Worm (Caenorhabditis elegans): ENCODE data around the gene prx-1.

The prx-1 gene

ce11 chrX:14313627-14314026 is at the start of gene prx-1:
Gene prx-1 (plus strand): TSS chrX:14313927.
- TF ChIP-seq ets-7 (tag; optimal IDR thresholded peaks at IDR 0.05) = no peak
- no peak for TF ChIP-seq scrt-1 (GFP tag; IDR thresholded peaks at IDR 0.05)
- no peak for TF ChIP-seq ceh-36 (tag; optimal IDR thresholded peaks at IDR 0.05)
- no peak for TF ChIP-seq hnd-1 (tag; optimal IDR thresholded peaks at IDR 0.05)

DNA sequence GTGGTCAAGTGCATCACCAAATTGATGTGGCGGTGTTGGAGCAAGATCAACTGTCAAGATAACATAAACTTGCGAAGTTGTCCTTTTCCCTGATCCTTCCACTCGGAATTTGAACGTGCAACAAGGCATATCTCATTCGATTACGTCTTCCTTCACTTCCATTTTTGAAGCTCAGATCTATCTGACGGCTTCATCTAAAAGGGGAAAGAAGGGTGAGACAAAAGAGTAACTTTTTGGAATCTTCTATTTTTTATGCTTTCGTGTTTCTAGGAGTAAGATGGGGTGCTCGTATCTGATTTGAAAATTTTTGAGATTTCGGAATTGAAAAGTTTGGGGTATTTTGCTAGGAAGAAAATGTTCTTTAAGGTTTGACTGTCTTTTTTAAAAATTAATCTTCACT is 46.6 kb upstream of the prx-1 start:
- TF ChIP-seq ceh-36 (tag; optimal IDR thresholded peaks at IDR 0.05) (no peak), ets-7 (tag; optimal IDR thresholded peaks at IDR 0.05) (no peak), hmg-4 (GFP tag; optimal IDR thresholded peaks at IDR 0.05) (no peak), F13C5.2 (tag; optimal IDR thresholded peaks at IDR 0.05) (no peak), tra-4 (tag; optimal IDR thresholded peaks at IDR 0.05) (no peak), tbx-37 (GFP tag; conservative IDR thresholded peaks at IDR 0.05) (no peak), aly-1 (tag; optimal IDR thresholded peaks at IDR 0.05) (no peak), sea-1 (GFP tag; conservative IDR thresholded peaks at IDR 0.05) (no peak), flt-1 (GFP tag; IDR thresholded peaks at IDR 0.05) (no peak), tbx-11 (GFP tag; IDR thresholded peaks at IDR 0.05) (no peak), pes-1 (GFP tag; IDR thresholded peaks at IDR 0.05) (no peak), scrt-1 (GFP tag; IDR thresholded peaks at IDR 0.05) (no peak), ceh-13 (GFP tag; optimal IDR thresholded peaks at IDR 0.05) (no peak), hnd-1 (tag; optimal IDR thresholded peaks at IDR 0.05) (no peak)

- TF ChIP-seq sea-1 (GFP tag; conservative IDR thresholded peaks at IDR 0.05) (no peak), flt-1 (GFP tag; IDR thresholded peaks at IDR 0.05) (no peak), scrt-1 (GFP tag; IDR thresholded peaks at IDR 0.05) (no peak), B0310.2 (tag; optimal IDR thresholded peaks at IDR 0.05) (no peak), ama-1 (optimal IDR thresholded peaks at IDR 0.05) (no peak), F13C5.2 (tag; optimal IDR thresholded peaks at IDR 0.05) (no peak), hmg-4 (GFP tag; optimal IDR thresholded peaks at IDR 0.05) (no peak), ceh-13 (GFP tag; optimal IDR thresholded peaks at IDR 0.05) (no peak), ets-7 (tag; optimal IDR thresholded peaks at IDR 0.05) (no peak), hmbx-1 (tag; optimal IDR thresholded peaks at IDR 0.05) (no peak), tra-4 (tag; optimal IDR thresholded peaks at IDR 0.05) (no peak), tbx-11 (GFP tag; IDR thresholded peaks at IDR 0.05) (no peak), ceh-36 (tag; optimal IDR thresholded peaks at IDR 0.05) (no peak), pes-1 (GFP tag; IDR thresholded peaks at IDR 0.05) (no peak), tbx-37 (GFP tag; conservative IDR thresholded peaks at IDR 0.05) (no peak), aly-1 (tag; optimal IDR thresholded peaks at IDR 0.05) (no peak), hnd-1 (tag; optimal IDR thresholded peaks at IDR 0.05) (no peak)
Observed at ce11 chrX:14267781-14268180, 45.9 kb upstream of the prx-1 start, which contains the start of gene del-1. Gene del-1 (plus strand): TSS chrX:14268081.

DNA sequence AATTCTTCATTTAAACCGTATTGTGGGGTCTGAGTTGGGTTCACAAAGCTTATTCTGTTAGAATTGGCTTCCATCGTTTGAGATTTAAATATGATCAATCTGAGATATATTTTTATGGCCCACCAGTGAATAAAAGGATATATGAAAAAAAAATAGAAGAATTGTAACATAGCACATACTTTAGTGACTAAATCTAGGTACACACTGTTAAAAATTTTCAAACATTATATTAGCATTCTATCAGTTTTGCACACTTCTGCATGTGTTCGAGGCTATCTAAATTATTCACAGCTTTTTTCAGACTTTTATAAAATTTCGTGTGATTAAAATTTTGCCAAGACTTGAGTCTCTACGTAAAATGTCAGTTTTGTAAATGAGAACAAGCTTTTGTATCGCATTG is 32.2 kb upstream of the prx-1 start, which contains the start of gene E02H4.2:
Gene E02H4.2, minus strand, starts transcription at position 101 of the 400 bp plus-strand sequence.
- TF ChIP-seq ama-1 (optimal IDR thresholded peaks at IDR 0.05) = no peak

ce11 chrX:14287888-14288287 is 25.8 kb upstream of the prx-1 start:
- no peak for TF ChIP-seq hnd-1 (tag; optimal IDR thresholded peaks at IDR 0.05)
- no peak for TF ChIP-seq hmbx-1 (tag; optimal IDR thresholded peaks at IDR 0.05)
- TF ChIP-seq tra-4 (tag; optimal IDR thresholded peaks at IDR 0.05) = no peak
- TF ChIP-seq flt-1 (GFP tag; IDR thresholded peaks at IDR 0.05) = no peak
- TF ChIP-seq B0310.2 (tag; optimal IDR thresholded peaks at IDR 0.05) = no peak
- no peak for TF ChIP-seq scrt-1 (GFP tag; IDR thresholded peaks at IDR 0.05)
- TF ChIP-seq tbx-11 (GFP tag; IDR thresholded peaks at IDR 0.05) = no peak
- no peak for TF ChIP-seq ets-7 (tag; optimal IDR thresholded peaks at IDR 0.05)
- no peak for TF ChIP-seq ama-1 (optimal IDR thresholded peaks at IDR 0.05)
- no peak for TF ChIP-seq ceh-36 (tag; optimal IDR thresholded peaks at IDR 0.05)
- TF ChIP-seq sea-1 (GFP tag; conservative IDR thresholded peaks at IDR 0.05) = no peak
- no peak for TF ChIP-seq ceh-13 (GFP tag; optimal IDR thresholded peaks at IDR 0.05)
- TF ChIP-seq F13C5.2 (tag; optimal IDR thresholded peaks at IDR 0.05) = no peak
- TF ChIP-seq aly-1 (tag; optimal IDR thresholded peaks at IDR 0.05) = no peak
- TF ChIP-seq tbx-37 (GFP tag; conservative IDR thresholded peaks at IDR 0.05) = no peak
- no peak for TF ChIP-seq hmg-4 (GFP tag; optimal IDR thresholded peaks at IDR 0.05)

DNA sequence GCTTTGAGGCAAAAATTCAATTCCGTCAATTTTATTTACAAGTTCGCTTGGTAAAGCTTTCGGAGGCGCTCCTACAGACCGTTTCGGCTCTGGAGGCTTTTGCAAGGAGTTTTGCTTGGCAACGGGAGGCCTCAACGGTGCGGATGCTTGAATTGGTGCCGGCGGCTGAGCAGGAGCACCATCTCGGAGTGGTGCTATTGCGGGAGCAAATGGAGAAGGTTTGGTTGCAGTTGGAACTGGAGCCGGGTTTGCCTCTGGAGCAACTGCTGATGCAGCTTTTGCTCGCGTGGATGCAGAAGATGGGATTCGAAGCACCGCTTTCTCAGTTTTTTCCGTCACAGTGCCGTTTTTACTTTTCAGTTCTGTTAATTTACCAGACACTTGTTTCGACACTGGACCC is 23.7 kb upstream of the prx-1 start:
- TF ChIP-seq tbx-37 (GFP tag; conservative IDR thresholded peaks at IDR 0.05) = no peak

- TF ChIP-seq ceh-13 (GFP tag; optimal IDR thresholded peaks at IDR 0.05) (no peak), pes-1 (GFP tag; IDR thresholded peaks at IDR 0.05) (no peak), tbx-11 (GFP tag; IDR thresholded peaks at IDR 0.05) (no peak), sea-1 (GFP tag; conservative IDR thresholded peaks at IDR 0.05) (no peak), ets-7 (tag; optimal IDR thresholded peaks at IDR 0.05) (no peak), flt-1 (GFP tag; IDR thresholded peaks at IDR 0.05) (no peak), tra-4 (tag; optimal IDR thresholded peaks at IDR 0.05) (no peak), hnd-1 (tag; optimal IDR thresholded peaks at IDR 0.05) (no peak), ama-1 (optimal IDR thresholded peaks at IDR 0.05) (no peak), scrt-1 (GFP tag; IDR thresholded peaks at IDR 0.05) (no peak), ceh-36 (tag; optimal IDR thresholded peaks at IDR 0.05) (no peak), tbx-37 (GFP tag; conservative IDR thresholded peaks at IDR 0.05) (no peak), aly-1 (tag; optimal IDR thresholded peaks at IDR 0.05) (no peak), F13C5.2 (tag; optimal IDR thresholded peaks at IDR 0.05) (no peak), hmbx-1 (tag; optimal IDR thresholded peaks at IDR 0.05) (no peak), B0310.2 (tag; optimal IDR thresholded peaks at IDR 0.05) (no peak), hmg-4 (GFP tag; optimal IDR thresholded peaks at IDR 0.05) (no peak)
Observed at ce11 chrX:14292632-14293031, 21.1 kb upstream of the prx-1 start.

ce11 chrX:14296559-14296958 is 17.2 kb upstream of the prx-1 start, which contains the start of gene madd-3:
Gene madd-3 (minus strand): TSS chrX:14296659.
- TF ChIP-seq ets-7 (tag; optimal IDR thresholded peaks at IDR 0.05) (no peak), B0310.2 (tag; optimal IDR thresholded peaks at IDR 0.05) (no peak), tbx-37 (GFP tag; conservative IDR thresholded peaks at IDR 0.05) (no peak), flt-1 (GFP tag; IDR thresholded peaks at IDR 0.05) (no peak), pes-1 (GFP tag; IDR thresholded peaks at IDR 0.05) (no peak), ceh-13 (GFP tag; optimal IDR thresholded peaks at IDR 0.05) (no peak), sea-1 (GFP tag; conservative IDR thresholded peaks at IDR 0.05) (no peak), F13C5.2 (tag; optimal IDR thresholded peaks at IDR 0.05) (no peak), aly-1 (tag; optimal IDR thresholded peaks at IDR 0.05) (no peak), scrt-1 (GFP tag; IDR thresholded peaks at IDR 0.05) (no peak), tra-4 (tag; optimal IDR thresholded peaks at IDR 0.05) (no peak), tbx-11 (GFP tag; IDR thresholded peaks at IDR 0.05) (no peak), hmbx-1 (tag; optimal IDR thresholded peaks at IDR 0.05) (no peak), ceh-36 (tag; optimal IDR thresholded peaks at IDR 0.05) (no peak), ama-1 (optimal IDR thresholded peaks at IDR 0.05) (no peak), hnd-1 (tag; optimal IDR thresholded peaks at IDR 0.05) (no peak), hmg-4 (GFP tag; optimal IDR thresholded peaks at IDR 0.05) (no peak)

Data from whole organism, early embryonic.